Worm (Caenorhabditis elegans): ENCODE results near the gene Y38C1AA.19.

DNA sequence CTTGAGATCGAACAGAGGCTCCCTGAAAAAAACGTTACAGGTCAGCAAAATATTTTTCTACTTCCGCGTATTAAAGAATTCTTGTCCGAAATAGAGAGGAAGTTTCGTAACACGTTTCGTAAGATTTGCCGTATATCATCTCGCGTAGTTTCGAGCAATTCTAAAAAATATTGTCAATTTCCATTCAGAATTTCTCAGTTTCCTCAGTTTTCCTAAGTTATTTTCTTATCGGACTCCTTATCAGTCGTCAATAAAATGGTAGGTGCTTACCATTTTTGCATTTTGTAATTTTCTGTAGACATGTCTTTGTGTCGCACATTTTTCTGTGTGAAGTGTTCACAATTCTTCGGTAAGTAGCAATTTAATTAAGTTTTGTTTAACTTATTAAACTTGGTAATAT is at the start of gene Y38C1AA.19:
- TF ChIP-seq mdt-29 (GFP tag; IDR thresholded peaks at IDR 0.05) (no peak), ceh-28 (tag; optimal IDR thresholded peaks at IDR 0.05) (no peak), nhr-76 (tag; optimal IDR thresholded peaks at IDR 0.05) (no peak), ceh-62 (tag; optimal IDR thresholded peaks at IDR 0.05) (no peak), ZK546.5 (tag; optimal IDR thresholded peaks at IDR 0.05) (no peak), jun-1 (tag; optimal IDR thresholded peaks at IDR 0.05) (no peak), lsy-2 (tag; optimal IDR thresholded peaks at IDR 0.05) (no peak), ceh-44 (GFP tag; IDR thresholded peaks at IDR 0.05) (no peak)
